Worm (Caenorhabditis elegans) whole organism, young adult: ENCODE results near the gene F28A10.4.
"Not testable (repeated sequence)": the region's sequence is repeated elsewhere in the genome, so short reads cannot be mapped to it uniquely, and the experiment has no call there.

ENCODE experiments used
- B0035.1 ChIP-seq: sonication (generic microtip); optimal IDR thresholded peaks from 2 replicates; lab custom pipeline; 2016; ENCODE audit warnings: missing genetic modification characterization, mild to moderate bottlenecking, missing compliant biosample characterization, missing genotype, missing genetic modification reagents
- B0336.3 ChIP-seq: fragments of 200-800 bp; sonication (Bioruptor generic); IDR thresholded peaks from 2 replicates; pipeline ENCODE4 v1.3.6; 2022; ENCODE audit warnings: missing genetic modification characterization, missing compliant biosample characterization
- F10E7.11 ChIP-seq: sonication (generic microtip); optimal IDR thresholded peaks from 2 replicates; lab custom pipeline; 2017; ENCODE audit warnings: mild to moderate bottlenecking, missing genetic modification characterization, moderate library complexity, missing compliant biosample characterization
- F23B12.7 ChIP-seq: sonication (generic microtip); optimal IDR thresholded peaks from 2 replicates; lab custom pipeline; 2017; ENCODE audit warnings: missing genetic modification characterization, mild to moderate bottlenecking, missing compliant biosample characterization, antibody characterized with exemption, moderate library complexity; ENCODE audit not compliant: insufficient read depth
- F39B2.1 ChIP-seq: fragments of 200-800 bp; sonication (Bioruptor generic); IDR thresholded peaks from 2 replicates; pipeline ENCODE4 v1.3.6; 2022; ENCODE audit warnings: missing genetic modification reagents, missing genetic modification characterization, missing compliant biosample characterization
- F49E8.2 ChIP-seq: sonication (generic microtip); optimal IDR thresholded peaks from 3 replicates; lab custom pipeline; 2017; ENCODE audit warnings: missing genetic modification characterization, mild to moderate bottlenecking, missing compliant biosample characterization, antibody characterized with exemption, moderate library complexity; ENCODE audit not compliant: insufficient read depth
- K12H6.12 ChIP-seq: fragments of 200-800 bp; sonication (Bioruptor generic); optimal IDR thresholded peaks from 2 replicates; lab custom pipeline; 2018; ENCODE audit warnings: mild to moderate bottlenecking, missing genetic modification characterization, missing compliant biosample characterization
- T07F8.4 ChIP-seq: sonication (generic microtip); optimal IDR thresholded peaks from 2 replicates; lab custom pipeline; 2016; ENCODE audit warnings: mild to moderate bottlenecking, missing genetic modification characterization, moderate library complexity, missing compliant biosample characterization
- Y53G8AR.9 ChIP-seq: fragments of 200-800 bp; sonication (Bioruptor generic); conservative IDR thresholded peaks from 2 replicates; pipeline ENCODE4 v1.3.6; 2022; ENCODE audit warnings: missing genetic modification reagents, missing genetic modification characterization, missing compliant biosample characterization
- Y67H2A.10 ChIP-seq: fragments of 200-800 bp; sonication (Bioruptor generic); conservative IDR thresholded peaks from 2 replicates; pipeline ENCODE4 v1.3.6; 2022; ENCODE audit warnings: missing genetic modification reagents, missing genetic modification characterization, missing compliant biosample characterization
- aptf-3 ChIP-seq: fragments of 200-800 bp; sonication (Bioruptor generic); IDR thresholded peaks from 2 replicates; pipeline ENCODE4 v1.3.6; 2022; ENCODE audit warnings: missing genetic modification characterization, missing compliant biosample characterization
- atf-7 ChIP-seq: sonication (generic microtip); optimal IDR thresholded peaks from 2 replicates; lab custom pipeline; 2017; ENCODE audit warnings: mild to moderate bottlenecking, missing genetic modification characterization, missing compliant biosample characterization
- ccch-3 ChIP-seq: fragments of 200-800 bp; sonication (Bioruptor generic); optimal IDR thresholded peaks from 2 replicates; lab custom pipeline; 2018; ENCODE audit warnings: mild to moderate bottlenecking, missing genetic modification characterization, missing compliant biosample characterization
- cebp-2 ChIP-seq: fragments of 200-800 bp; sonication (Bioruptor generic); IDR thresholded peaks from 2 replicates; pipeline ENCODE4 v1.3.6; 2022; ENCODE audit warnings: missing genetic modification characterization, missing compliant biosample characterization
- ceh-91 ChIP-seq: fragments of 200-800 bp; sonication (Bioruptor generic); IDR thresholded peaks from 2 replicates; pipeline ENCODE4 v1.3.6; 2022; ENCODE audit warnings: missing genetic modification reagents, missing genetic modification characterization, missing compliant biosample characterization
- egl-44 ChIP-seq: fragments of 200-800 bp; sonication (Bioruptor generic); IDR thresholded peaks from 2 replicates; pipeline ENCODE4 v1.3.6; 2022; ENCODE audit warnings: missing genetic modification reagents, missing genetic modification characterization, missing compliant biosample characterization
- egrh-3 ChIP-seq: fragments of 200-800 bp; sonication (Bioruptor generic); IDR thresholded peaks from 2 replicates; pipeline ENCODE4 v1.3.6; 2022; ENCODE audit warnings: missing genetic modification reagents, missing genetic modification characterization, missing compliant biosample characterization
- gei-17 ChIP-seq: fragments of 200-800 bp; sonication (Bioruptor generic); optimal IDR thresholded peaks from 2 replicates; lab custom pipeline; 2018; ENCODE audit warnings: mild to moderate bottlenecking, missing genetic modification characterization, missing compliant biosample characterization
- lsl-1 ChIP-seq: fragments of 200-800 bp; sonication (Bioruptor generic); optimal IDR thresholded peaks from 2 replicates; lab custom pipeline; 2018; ENCODE audit warnings: mild to moderate bottlenecking, missing genetic modification characterization, moderate library complexity, missing compliant biosample characterization
- mel-28 ChIP-seq: sonication (generic microtip); optimal IDR thresholded peaks from 2 replicates; lab custom pipeline; 2016; ENCODE audit warnings: borderline replicate concordance, mild to moderate bottlenecking, missing genetic modification characterization, missing compliant biosample characterization
- mxl-1 ChIP-seq: sonication (generic microtip); optimal IDR thresholded peaks from 2 replicates; lab custom pipeline; 2016; ENCODE audit warnings: missing genetic modification characterization, missing compliant biosample characterization
- nfyb-1 ChIP-seq: fragments of 200-800 bp; sonication (Bioruptor generic); IDR thresholded peaks from 2 replicates; pipeline ENCODE4 v1.3.6; 2022; ENCODE audit warnings: missing genetic modification reagents, missing genetic modification characterization, missing compliant biosample characterization
- nhr-90 ChIP-seq: sonication (generic microtip); optimal IDR thresholded peaks from 2 replicates; lab custom pipeline; 2016; ENCODE audit warnings: missing genotype, mild to moderate bottlenecking, missing genetic modification characterization, missing compliant biosample characterization
- pha-4 ChIP-seq: fragments of 150-350 bp; sonication (generic microtip); optimal IDR thresholded peaks from 2 replicates; lab custom pipeline; 2014; ENCODE audit warnings: missing biosample characterization, missing genetic modification reagents, missing genetic modification characterization
- rec-8 ChIP-seq, 2 experiments: sonication (generic microtip); optimal IDR thresholded peaks; 2 replicates each; lab custom pipeline; 2016; ENCODE audit warnings: mild to moderate bottlenecking in 2 of 2, missing genetic modification characterization in 2 of 2, missing genetic modification reagents in 2 of 2, missing genotype in 2 of 2, missing biosample characterization in 1 of 2, missing compliant biosample characterization in 1 of 2, moderate library complexity in 1 of 2
- snpc-1.1 ChIP-seq: sonication (generic microtip); optimal IDR thresholded peaks from 2 replicates; lab custom pipeline; 2017; ENCODE audit warnings: missing genetic modification characterization, mild to moderate bottlenecking, missing compliant biosample characterization, antibody characterized with exemption, moderate library complexity, missing genotype, missing genetic modification reagents; ENCODE audit not compliant: insufficient read depth
- snpc-1.3 ChIP-seq: sonication (generic microtip); optimal IDR thresholded peaks from 2 replicates; lab custom pipeline; 2017; ENCODE audit warnings: missing genetic modification characterization, mild to moderate bottlenecking, missing compliant biosample characterization, antibody characterized with exemption, moderate library complexity, missing genotype, missing genetic modification reagents; ENCODE audit not compliant: insufficient read depth
- snpc-4 ChIP-seq, 5 experiments: fragments of 150-350 bp in 1 of 5; sonication (generic microtip) in 4 of 5; optimal IDR thresholded peaks; 2 replicates each; lab custom pipeline; 2014 to 2018; ENCODE audit warnings: missing genetic modification characterization in 5 of 5, missing biosample characterization in 3 of 5, antibody characterized with exemption in 2 of 5, mild to moderate bottlenecking in 2 of 5, missing compliant biosample characterization in 2 of 5, missing genotype in 2 of 5, moderate library complexity in 2 of 5, missing genetic modification reagents in 1 of 5
- sptf-2 ChIP-seq: fragments of 200-800 bp; sonication (Bioruptor generic); optimal IDR thresholded peaks from 2 replicates; lab custom pipeline; 2018; ENCODE audit warnings: mild to moderate bottlenecking, missing genetic modification characterization, missing compliant biosample characterization
- tbp1 ChIP-seq: fragments of 200-800 bp; sonication (Bioruptor generic); optimal IDR thresholded peaks from 2 replicates; lab custom pipeline; 2018; ENCODE audit warnings: mild to moderate bottlenecking, missing genetic modification characterization, missing compliant biosample characterization
- tlf-1 ChIP-seq: fragments of 200-800 bp; sonication (Bioruptor generic); optimal IDR thresholded peaks from 2 replicates; lab custom pipeline; 2018; ENCODE audit warnings: mild to moderate bottlenecking, missing genetic modification characterization, missing compliant biosample characterization
- unc-62 ChIP-seq: fragments of 150-350 bp; optimal IDR thresholded peaks from 2 replicates; lab custom pipeline; 2014; ENCODE audit warnings: missing biosample characterization, missing genetic modification reagents, missing genetic modification characterization
- xnd-1 ChIP-seq: sonication (generic microtip); optimal IDR thresholded peaks from 2 replicates; lab custom pipeline; 2016; ENCODE audit warnings: missing genotype, missing genetic modification reagents, missing genetic modification characterization, missing compliant biosample characterization
- ztf-18 ChIP-seq: sonication (generic microtip); optimal IDR thresholded peaks from 2 replicates; lab custom pipeline; 2016; ENCODE audit warnings: missing genotype, mild to moderate bottlenecking, missing genetic modification characterization, missing compliant biosample characterization
- ztf-25 ChIP-seq: fragments of 200-800 bp; sonication (Bioruptor generic); IDR thresholded peaks from 2 replicates; pipeline ENCODE4 v1.3.6; 2022; ENCODE audit warnings: missing genetic modification reagents, missing genetic modification characterization, missing compliant biosample characterization
- ztf-6 ChIP-seq: fragments of 200-800 bp; sonication (Bioruptor generic); IDR thresholded peaks from 2 replicates; pipeline ENCODE4 v1.3.6; 2022; ENCODE audit warnings: missing genetic modification reagents, missing genetic modification characterization, missing compliant biosample characterization

F28A10.4 gene

DNA sequence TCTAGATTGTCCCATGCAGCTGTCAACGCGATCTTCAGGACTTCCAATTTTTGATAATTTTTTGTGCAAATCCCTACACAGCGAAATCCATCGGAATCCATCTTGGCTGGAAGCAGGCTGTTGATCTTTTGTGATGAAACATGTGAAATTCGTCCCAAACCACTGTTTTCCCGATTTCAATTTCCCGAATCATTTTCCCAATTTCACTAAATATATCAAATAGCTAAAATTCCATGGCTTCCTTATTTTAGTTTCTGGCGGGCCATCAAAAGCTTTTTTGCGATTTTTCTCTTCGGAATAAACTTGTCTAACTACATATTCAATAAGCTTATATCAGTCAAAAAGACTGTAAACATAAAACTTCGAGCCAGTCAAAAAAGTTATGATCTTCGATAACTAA, 22.6 kb upstream of the F28A10.4 start, which contains the start of gene F46F5.8:
Gene F46F5.8, minus strand, starts transcription at position 101 of the 400 bp plus-strand sequence.
- TF ChIP-seq Y67H2A.10 (GFP tag; lab: Robert Waterston, UW) (no peak), ztf-18 (tag; lab: Kevin White, UChicago) (no peak), mel-28 (no peak), egl-44 (no peak)

DNA sequence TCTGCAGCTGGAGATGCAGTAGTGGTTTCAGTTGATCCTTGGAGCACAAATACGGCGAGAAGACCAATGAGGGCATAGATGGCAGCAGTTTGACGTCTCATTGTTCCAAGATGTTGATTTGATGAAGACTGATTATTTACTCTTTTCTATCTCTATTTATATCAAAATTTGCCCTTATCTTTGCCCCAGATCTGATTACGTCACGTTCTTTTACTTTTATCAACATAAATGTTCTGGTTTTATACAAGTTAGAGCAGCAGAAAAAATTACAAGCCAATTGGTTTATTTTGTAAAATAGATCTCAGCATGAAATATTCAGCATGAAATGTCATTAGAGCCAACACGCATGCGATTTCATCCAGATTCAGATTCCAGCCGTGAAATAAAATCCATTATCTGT, 21.3 kb upstream of the F28A10.4 start, which contains the start of gene msrp-4:
Gene msrp-4, minus strand, starts transcription at position 101 of the 400 bp plus-strand sequence.
- not testable (repeated sequence) for TF ChIP-seq ccch-3 (GFP tag; lab: Kevin White, UChicago); gei-17 (GFP tag; lab: Kevin White, UChicago); snpc-1.1 (tag; lab: Kevin White, UChicago)

DNA sequence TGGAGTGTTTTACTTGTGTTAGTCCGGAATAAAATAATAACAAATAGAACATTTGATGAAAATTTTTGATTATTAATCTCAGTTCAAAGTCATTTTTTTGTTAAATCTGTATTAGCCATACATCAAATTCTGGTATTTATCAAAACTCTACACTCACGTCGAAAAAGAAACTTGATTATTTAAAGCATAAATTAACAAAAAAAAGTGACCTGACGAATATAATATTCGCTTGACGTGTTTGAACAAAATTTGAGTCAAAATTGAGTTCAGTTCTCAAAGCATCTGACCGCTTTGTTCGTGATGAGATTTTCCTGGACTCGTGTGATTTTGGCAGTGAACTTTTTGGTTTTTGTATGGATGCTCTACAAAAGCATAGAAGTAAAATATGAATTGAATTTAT, 20.5 kb upstream of the F28A10.4 start, which contains the start of gene F46F5.10:
Gene F46F5.10, plus strand, starts transcription at position 301 of the 400 bp plus-strand sequence.
- no peak for TF ChIP-seq ztf-25
- no peak for TF ChIP-seq nfyb-1 (GFP tag; lab: Robert Waterston, UW)
- TF ChIP-seq tbp1 (GFP tag; lab: Kevin White, UChicago) = no peak
- TF ChIP-seq T07F8.4 (tag; lab: Kevin White, UChicago) = no peak
- TF ChIP-seq F23B12.7 (tag; lab: Kevin White, UChicago) = no peak
- TF ChIP-seq nhr-90 = no peak
- no peak for TF ChIP-seq gei-17 (GFP tag; lab: Kevin White, UChicago)
- no peak for TF ChIP-seq pha-4 (tag; lab: Kevin White, UChicago)

DNA sequence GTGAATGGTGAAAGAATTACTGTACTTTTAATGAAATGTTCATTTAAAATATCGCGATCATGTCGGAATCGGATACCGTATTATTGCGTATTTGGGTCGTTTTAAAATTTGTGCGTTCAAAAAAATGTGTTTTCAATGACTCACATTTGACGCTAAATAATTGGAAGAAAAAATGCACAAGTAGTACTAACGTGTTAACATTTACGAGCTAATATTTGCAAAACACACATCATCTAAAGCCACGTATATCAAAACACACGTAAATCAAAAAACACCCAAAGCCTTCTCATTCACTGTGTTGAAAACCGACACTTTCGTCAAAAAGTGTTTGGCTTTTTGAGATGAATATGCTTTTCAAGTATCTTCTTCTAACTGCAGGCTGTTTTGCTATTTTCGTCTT, 18.6 kb upstream of the F28A10.4 start, which contains the start of gene F28A10.1:
Gene F28A10.1, plus strand, starts transcription at position 301 of the 400 bp plus-strand sequence.
- TF ChIP-seq B0035.1 (tag; lab: Kevin White, UChicago) (no peak), B0336.3 (no peak), cebp-2 (no peak), F10E7.11 (tag; lab: Kevin White, UChicago) (no peak), tbp1 (GFP tag; lab: Kevin White, UChicago) (no peak), F23B12.7 (tag; lab: Kevin White, UChicago) (no peak), K12H6.12 (no peak), F49E8.2 (tag; lab: Kevin White, UChicago) (no peak)

DNA sequence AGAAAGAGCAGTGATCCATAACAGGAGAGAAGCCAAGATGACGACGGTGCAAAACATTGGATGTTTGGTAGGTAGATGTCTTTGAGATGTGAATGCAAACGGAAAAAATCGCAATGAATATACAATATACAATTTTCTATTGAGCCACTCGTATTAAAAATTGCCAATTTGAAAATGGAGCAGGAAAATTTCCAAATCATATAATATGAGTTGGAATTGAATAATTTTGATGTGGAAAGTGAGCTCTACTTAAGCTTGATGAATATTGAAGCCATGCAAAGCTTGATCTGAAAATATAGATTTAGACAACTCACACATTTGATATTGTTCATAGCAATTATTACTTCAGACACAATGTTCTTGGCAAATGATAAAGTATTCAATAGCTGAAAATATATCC, 5.7 kb upstream of the F28A10.4 start, which contains the start of gene F28A10.8:
Gene F28A10.8, minus strand, starts transcription at position 101 of the 400 bp plus-strand sequence.
- no peak for TF ChIP-seq ztf-6 (GFP tag; lab: Robert Waterston, UW)
- TF ChIP-seq F39B2.1 = no peak
- no peak for TF ChIP-seq egrh-3 (GFP tag; lab: Robert Waterston, UW)
- no peak for TF ChIP-seq ccch-3 (GFP tag; lab: Kevin White, UChicago)
- no peak for TF ChIP-seq snpc-1.3 (tag; lab: Kevin White, UChicago)
- TF ChIP-seq lsl-1 = no peak
- no peak for TF ChIP-seq B0035.1 (tag; lab: Kevin White, UChicago)
- no peak for TF ChIP-seq xnd-1
- no peak for TF ChIP-seq sptf-2 (GFP tag; lab: Kevin White, UChicago)
- no peak for TF ChIP-seq atf-7
- TF ChIP-seq tlf-1 (GFP tag; lab: Kevin White, UChicago) = no peak
- no peak for TF ChIP-seq rec-8 (tag; optimal IDR thresholded peaks at IDR 0.05; lab: Kevin White, UChicago)
- TF ChIP-seq Y53G8AR.9 (GFP tag; lab: Robert Waterston, UW) = no peak
- TF ChIP-seq aptf-3 (GFP tag; lab: Robert Waterston, UW) = no peak
- no peak for TF ChIP-seq mxl-1
- TF ChIP-seq snpc-4 (GFP tag; optimal IDR thresholded peaks at IDR 0.05; lab: Kevin White, UChicago) = no peak
- no peak for TF ChIP-seq snpc-4 (tag; optimal IDR thresholded peaks at IDR 0.05; lab: Kevin White, UChicago)
- TF ChIP-seq unc-62 (GFP tag; lab: Kevin White, UChicago) = no peak
- TF ChIP-seq ceh-91 (GFP tag; lab: Robert Waterston, UW) = no peak
- TF ChIP-seq, all 124 proteins: peak for 0
